Worm (Caenorhabditis elegans) whole organism, L1 larva: ENCODE results near the gene srh-1.
A peak's percentile ranks its signal among the peaks of the same experiment; 100 is the strongest.
"Not testable (repeated sequence)": the region's sequence is repeated elsewhere in the genome, so short reads cannot be mapped to it uniquely, and the experiment has no call there.

Source experiments
- alr-1 ChIP-seq: fragments of 200-800 bp; sonication (Bioruptor generic); optimal IDR thresholded peaks from 2 replicates; lab custom pipeline; 2018; ENCODE audit warnings: borderline replicate concordance, mild to moderate bottlenecking, missing genetic modification characterization, missing compliant biosample characterization
- blmp-1 ChIP-seq: fragments of 150-350 bp; optimal IDR thresholded peaks from 2 replicates; lab custom pipeline; 2014; ENCODE audit warnings: missing biosample characterization, missing genetic modification characterization
- ceh-90 ChIP-seq: sonication (generic microtip); optimal IDR thresholded peaks from 2 replicates; lab custom pipeline; 2016; ENCODE audit warnings: missing genetic modification characterization, missing compliant biosample characterization
- efl-1 ChIP-seq, 4 experiments: fragments of 150-350 bp; optimal IDR thresholded peaks in 3 of 4; peaks in 1 of 4; 1 replicate in 1 of 4; 2 replicates in 3 of 4; lab custom pipeline; 2014; ENCODE audit warnings: missing biosample characterization in 2 of 4, missing genetic modification characterization in 2 of 4, missing genetic modification reagents in 2 of 4
- efl-3 ChIP-seq: fragments of 200-800 bp; sonication (Bioruptor generic); optimal IDR thresholded peaks from 2 replicates; lab custom pipeline; 2018; ENCODE audit warnings: mild to moderate bottlenecking, missing genetic modification characterization, missing compliant biosample characterization
- elt-2 ChIP-seq: sonication (generic microtip); optimal IDR thresholded peaks from 2 replicates; lab custom pipeline; 2016; ENCODE audit warnings: missing genetic modification characterization, mild to moderate bottlenecking, inconsistent platforms, missing compliant biosample characterization, missing genetic modification reagents
- fkh-4 ChIP-seq: sonication (generic microtip); optimal IDR thresholded peaks from 2 replicates; lab custom pipeline; 2016; ENCODE audit warnings: missing compliant biosample characterization, missing genetic modification characterization, borderline replicate concordance
- hlh-17 ChIP-seq: fragments of 200-800 bp; sonication (Bioruptor generic); optimal IDR thresholded peaks from 2 replicates; lab custom pipeline; 2018; ENCODE audit warnings: missing genetic modification characterization, mild to moderate bottlenecking, missing compliant biosample characterization, moderate library complexity, borderline replicate concordance
- isw-1 ChIP-seq: fragments of 200-800 bp; sonication (Bioruptor generic); IDR thresholded peaks from 2 replicates; pipeline ENCODE4 v1.3.6; 2022; ENCODE audit warnings: missing genetic modification characterization, missing compliant biosample characterization
- lin-14 ChIP-seq: fragments of 200-800 bp; sonication (Bioruptor generic); optimal IDR thresholded peaks from 2 replicates; lab custom pipeline; 2018; ENCODE audit warnings: mild to moderate bottlenecking, missing genetic modification characterization, moderate library complexity, missing compliant biosample characterization
- lin-15B ChIP-seq: fragments of 150-350 bp; sonication (generic microtip); optimal IDR thresholded peaks from 3 replicates; lab custom pipeline; 2014; ENCODE audit warnings: missing biosample characterization, missing genetic modification characterization
- lin-35 ChIP-seq, 2 experiments: fragments of 150-350 bp; optimal IDR thresholded peaks; 2 replicates each; lab custom pipeline; 2014; ENCODE audit warnings: missing biosample characterization in 2 of 2, missing genetic modification characterization in 2 of 2, missing genetic modification reagents in 2 of 2
- lsy-2 ChIP-seq, 2 experiments: fragments of 150-350 bp; optimal IDR thresholded peaks; 2 replicates each; lab custom pipeline; 2014; ENCODE audit warnings: missing biosample characterization in 2 of 2, missing genetic modification characterization in 2 of 2
- mdl-1 ChIP-seq, 2 experiments: fragments of 150-350 bp; optimal IDR thresholded peaks; 2 replicates each; lab custom pipeline; 2014 to 2017; ENCODE audit warnings: missing biosample characterization in 2 of 2, missing genetic modification characterization in 2 of 2, inconsistent platforms in 1 of 2
- nhr-11 ChIP-seq: fragments of 150-350 bp; optimal IDR thresholded peaks from 2 replicates; lab custom pipeline; 2014; ENCODE audit warnings: missing biosample characterization, missing genetic modification characterization
- nhr-19 ChIP-seq: fragments of 200-800 bp; sonication (Bioruptor generic); conservative IDR thresholded peaks from 2 replicates; pipeline ENCODE4 v1.3.6; 2022; ENCODE audit warnings: missing genetic modification characterization, missing compliant biosample characterization
- nhr-20 ChIP-seq: sonication (generic microtip); optimal IDR thresholded peaks from 2 replicates; lab custom pipeline; 2016; ENCODE audit warnings: mild to moderate bottlenecking, missing genetic modification characterization, missing compliant biosample characterization
- nhr-28 ChIP-seq: fragments of 150-350 bp; optimal IDR thresholded peaks from 2 replicates; lab custom pipeline; 2014; ENCODE audit warnings: missing biosample characterization, missing genetic modification characterization
- nhr-47 ChIP-seq: sonication (generic microtip); optimal IDR thresholded peaks from 2 replicates; lab custom pipeline; 2016; ENCODE audit warnings: mild to moderate bottlenecking, missing genetic modification characterization, moderate library complexity, missing compliant biosample characterization
- nhr-71 ChIP-seq: sonication (generic microtip); optimal IDR thresholded peaks from 2 replicates; lab custom pipeline; 2016; ENCODE audit warnings: mild to moderate bottlenecking, missing genetic modification characterization, moderate library complexity, missing compliant biosample characterization
- nhr-84 ChIP-seq: sonication (generic microtip); optimal IDR thresholded peaks from 2 replicates; lab custom pipeline; 2017; ENCODE audit warnings: missing biosample characterization, missing genetic modification characterization
- nhr-85 ChIP-seq: sonication (generic microtip); peaks from one replicate; lab custom pipeline; 2016; ENCODE audit warnings: missing genetic modification characterization, inconsistent platforms, missing compliant biosample characterization
- nhr-90 ChIP-seq: sonication (generic microtip); optimal IDR thresholded peaks from 2 replicates; lab custom pipeline; 2016; ENCODE audit warnings: mild to moderate bottlenecking, missing genetic modification characterization, missing compliant biosample characterization; ENCODE audit not compliant: poor library complexity
- pqm-1 ChIP-seq: sonication (generic microtip); optimal IDR thresholded peaks from 3 replicates; lab custom pipeline; 2017; ENCODE audit warnings: missing biosample characterization, missing genetic modification characterization
- rnt-1 ChIP-seq: sonication (generic microtip); optimal IDR thresholded peaks from 2 replicates; lab custom pipeline; 2016; ENCODE audit warnings: mild to moderate bottlenecking, missing genetic modification characterization, moderate library complexity, missing compliant biosample characterization
- snpc-4 ChIP-seq: fragments of 150-350 bp; optimal IDR thresholded peaks from 2 replicates; lab custom pipeline; 2014; ENCODE audit warnings: missing biosample characterization, missing genetic modification characterization
- sup-37 ChIP-seq: fragments of 200-800 bp; sonication (Bioruptor generic); optimal IDR thresholded peaks from 2 replicates; lab custom pipeline; 2018; ENCODE audit warnings: mild to moderate bottlenecking, missing genetic modification characterization, missing compliant biosample characterization
- swsn-7 ChIP-seq: sonication (generic microtip); optimal IDR thresholded peaks from 2 replicates; lab custom pipeline; 2016; ENCODE audit warnings: missing genetic modification characterization, missing compliant biosample characterization
- unc-130 ChIP-seq: fragments of 150-350 bp; optimal IDR thresholded peaks from 2 replicates; lab custom pipeline; 2017; ENCODE audit warnings: missing biosample characterization, missing genetic modification characterization, inconsistent platforms
- unc-30 ChIP-seq: sonication (generic microtip); optimal IDR thresholded peaks from 2 replicates; lab custom pipeline; 2017; ENCODE audit warnings: missing biosample characterization, missing genetic modification characterization
- xbp-1 ChIP-seq: sonication (generic microtip); optimal IDR thresholded peaks from 2 replicates; lab custom pipeline; 2016; ENCODE audit warnings: missing genetic modification characterization, missing compliant biosample characterization
- ztf-11 ChIP-seq, 2 experiments: sonication (generic microtip); optimal IDR thresholded peaks; 2 replicates each; lab custom pipeline; 2016 to 2017; ENCODE audit warnings: missing genetic modification characterization in 2 of 2, missing biosample characterization in 1 of 2, missing compliant biosample characterization in 1 of 2
- ztf-4 ChIP-seq: fragments of 150-350 bp; optimal IDR thresholded peaks from 2 replicates; lab custom pipeline; 2014; ENCODE audit warnings: missing biosample characterization, missing genetic modification characterization

The srh-1 gene

DNA sequence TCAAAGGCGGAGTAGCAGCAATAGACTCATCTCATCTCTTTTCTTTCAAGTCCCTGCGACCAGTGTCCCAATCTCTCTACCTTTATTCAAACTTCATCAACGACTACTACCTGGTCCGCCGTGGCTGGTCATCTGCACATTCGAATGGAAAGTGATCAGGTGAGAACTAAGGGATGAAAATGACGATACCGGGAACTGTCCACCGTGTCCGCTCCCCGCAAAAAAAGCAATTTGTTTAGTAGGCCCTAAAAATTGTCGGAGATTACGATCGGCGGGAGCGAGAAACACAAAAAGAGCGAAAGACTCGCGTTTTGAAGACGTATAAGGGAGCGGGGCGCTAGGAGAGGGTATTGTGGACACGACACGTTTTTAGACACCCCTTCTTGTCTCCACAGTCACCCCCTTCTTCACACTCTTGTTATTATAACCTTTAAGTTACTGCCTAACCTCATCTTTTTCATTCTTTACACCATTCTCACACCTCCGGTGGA is 22.6 kb upstream of the srh-1 start, which contains the start of gene zipt-16:
Gene zipt-16, plus strand, starts transcription at position 51 of the 491 bp plus-strand sequence.
- TF ChIP-seq sup-37 (GFP tag; lab: Kevin White, UChicago) (no peak), isw-1 (GFP tag; lab: Robert Waterston, UW) (no peak), blmp-1 (peak; percentile 12), nhr-85 (tag; lab: Kevin White, UChicago) (peak; percentile 60), unc-30 (tag; lab: Kevin White, UChicago) (no peak), lin-14 (GFP tag; lab: Kevin White, UChicago) (peak; percentile 19), nhr-47 (tag; lab: Kevin White, UChicago) (no peak)

- TF ChIP-seq lsy-2 (tag; optimal IDR thresholded peaks at IDR 0.05; lab: Kevin White, UChicago) (no peak), efl-1 (optimal IDR thresholded peaks at IDR 0.05; lab: Kevin White, UChicago) (no peak), efl-1 (GFP tag; optimal IDR thresholded peaks at IDR 0.05 in 1 of 2; lab: Kevin White, UChicago) (peak in 1 of 2 experiments; percentile 78), elt-2 (tag; lab: Kevin White, UChicago) (peak; percentile 93), lin-35 (GFP tag; optimal IDR thresholded peaks at IDR 0.05; lab: Kevin White, UChicago) (peak in 1 of 2 experiments; percentile 24), nhr-20 (tag; lab: Kevin White, UChicago) (peak; percentile 38), efl-3 (no peak), ztf-11 (tag; optimal IDR thresholded peaks at IDR 0.05; lab: Kevin White, UChicago) (no peak), nhr-90 (tag; lab: Kevin White, UChicago) (peak; percentile 2), pqm-1 (tag; lab: Kevin White, UChicago) (peak; percentile 10)
Measured at ce11 chrV:11470210-11470713, 15.4 kb upstream of the srh-1 start, which contains the start of gene aat-6. TSS of gene aat-6 (minus strand) at chrV:11470663.

DNA sequence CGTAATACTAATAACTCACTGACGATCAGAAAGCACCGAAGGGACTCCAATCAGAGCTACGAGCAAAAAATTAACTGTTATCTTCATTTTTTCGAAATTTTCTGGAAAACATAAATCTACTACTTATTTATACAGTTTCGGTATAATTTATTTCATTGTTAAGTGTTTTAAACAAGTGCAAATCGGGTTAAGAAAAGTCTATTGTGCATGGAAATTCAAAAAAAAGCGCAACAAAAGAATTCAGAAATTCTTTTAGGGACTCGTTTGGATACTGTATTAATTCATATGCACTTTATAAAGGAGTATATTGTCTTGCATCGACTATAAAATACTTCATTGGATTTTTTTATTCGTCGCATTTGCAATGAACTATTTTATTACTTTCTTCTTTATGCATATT is 13.4 kb upstream of the srh-1 start, which contains the start of the genes nas-20 and nas-21:
Gene nas-20, minus strand, starts transcription at position 101 of the 400 bp plus-strand sequence.
Gene nas-21, plus strand, starts transcription at position 356 of the 400 bp plus-strand sequence.
- no peak for TF ChIP-seq hlh-17 (GFP tag; lab: Kevin White, UChicago)
- TF ChIP-seq lin-15B, result no peak
- no peak for TF ChIP-seq unc-130 (tag; lab: Kevin White, UChicago)
- TF ChIP-seq snpc-4 (tag; lab: Kevin White, UChicago), result no peak
- TF ChIP-seq nhr-71 (tag; lab: Kevin White, UChicago), result no peak
- no peak for TF ChIP-seq rnt-1
- no peak for TF ChIP-seq nhr-85 (tag; lab: Kevin White, UChicago)
- TF ChIP-seq swsn-7 (tag; lab: Kevin White, UChicago), result no peak
- TF ChIP-seq mdl-1 (tag; optimal IDR thresholded peaks at IDR 0.05; lab: Kevin White, UChicago), result no peak
- TF ChIP-seq ztf-4 (tag; lab: Kevin White, UChicago), result no peak
- TF ChIP-seq nhr-19 (GFP tag; lab: Robert Waterston, UW), result no peak
- TF ChIP-seq nhr-84, result no peak
- no peak for TF ChIP-seq nhr-28 (tag; lab: Kevin White, UChicago)
- no peak for TF ChIP-seq xbp-1

ce11 chrV:11474399-11474798 is 11.3 kb upstream of the srh-1 start, which contains the start of gene nas-22:
TSS of gene nas-22 (plus strand) at chrV:11474699.
- no peak for TF ChIP-seq fkh-4 (tag; lab: Kevin White, UChicago)
- TF ChIP-seq lsy-2 (tag; optimal IDR thresholded peaks at IDR 0.05; lab: Kevin White, UChicago), result no peak
- no peak for TF ChIP-seq nhr-11 (tag; lab: Kevin White, UChicago)
- TF ChIP-seq alr-1 (tag; lab: Kevin White, UChicago), result no peak
- TF ChIP-seq lin-14 (GFP tag; lab: Kevin White, UChicago), result no peak
- no peak for TF ChIP-seq mdl-1 (tag; optimal IDR thresholded peaks at IDR 0.05; lab: Kevin White, UChicago)
- no peak for TF ChIP-seq pqm-1 (tag; lab: Kevin White, UChicago)

- not testable (repeated sequence) for TF ChIP-seq pqm-1, ceh-90, fkh-4 (tag; lab: Kevin White, UChicago)
- TF ChIP-seq, all 84 proteins: peak for 0; not testable (repeated sequence) for 84
Measured at ce11 chrV:11475638-11476037, 10.0 kb upstream of the srh-1 start, which contains the start of gene T11F9.7. TSS of gene T11F9.7 (plus strand) at chrV:11475938.
